Fruit fly (Drosophila melanogaster) whole organism, pupa: ENCODE results near the gene ND-13B.

Experiments used
- CG10348 ChIP-seq: fragments of 200-800 bp; sonication (Bioruptor generic); IDR thresholded peaks from 2 replicates; pipeline ENCODE4 v1.3.6; 2022; ENCODE audit warnings: missing biosample characterization, missing genetic modification characterization
- CG12605 ChIP-seq: fragments of 200-800 bp; sonication (Bioruptor generic); IDR thresholded peaks from 2 replicates; pipeline ENCODE4 v1.3.6; 2022; ENCODE audit warnings: missing biosample characterization, missing genetic modification characterization
- CG13204 ChIP-seq: fragments of 200-800 bp; sonication (Bioruptor generic); optimal IDR thresholded peaks from 2 replicates; lab custom pipeline; 2018; ENCODE audit warnings: missing biosample characterization, mild to moderate bottlenecking, missing genetic modification characterization, moderate library complexity
- CG14655 ChIP-seq: fragments of 200-800 bp; sonication (Bioruptor generic); optimal IDR thresholded peaks from 3 replicates; lab custom pipeline; 2017; ENCODE audit warnings: mild to moderate bottlenecking, missing biosample characterization, missing genetic modification reagents, missing genetic modification characterization
- CG15710 ChIP-seq: fragments of 200-800 bp; sonication (Bioruptor generic); optimal IDR thresholded peaks from 2 replicates; lab custom pipeline; 2018; ENCODE audit warnings: missing biosample characterization, mild to moderate bottlenecking, missing genetic modification characterization, moderate library complexity
- CG17806 ChIP-seq: fragments of 200-800 bp; sonication (Bioruptor generic); optimal IDR thresholded peaks from 2 replicates; lab custom pipeline; 2018; ENCODE audit warnings: missing biosample characterization, mild to moderate bottlenecking, missing genetic modification characterization, moderate library complexity
- CG32121 ChIP-seq: fragments of 200-800 bp; sonication (Bioruptor generic); IDR thresholded peaks from 2 replicates; pipeline ENCODE4 v1.3.6; 2022; ENCODE audit warnings: missing biosample characterization, missing genetic modification characterization
- CG34367 ChIP-seq: fragments of 200-800 bp; sonication (Bioruptor generic); optimal IDR thresholded peaks from 2 replicates; lab custom pipeline; 2018; ENCODE audit warnings: missing biosample characterization, mild to moderate bottlenecking, missing genetic modification characterization
- CG4496 ChIP-seq: fragments of 200-800 bp; sonication (Bioruptor generic); IDR thresholded peaks from 3 replicates; pipeline ENCODE4 v1.3.6; 2022; ENCODE audit warnings: missing biosample characterization, missing genetic modification characterization
- CG8159 ChIP-seq: fragments of 200-800 bp; sonication (Bioruptor generic); optimal IDR thresholded peaks from 3 replicates; lab custom pipeline; 2018; ENCODE audit warnings: missing biosample characterization, mild to moderate bottlenecking, missing genetic modification characterization, moderate library complexity
- CG8301 ChIP-seq: fragments of 200-800 bp; sonication (Bioruptor generic); optimal IDR thresholded peaks from 2 replicates; lab custom pipeline; 2018; ENCODE audit warnings: missing biosample characterization, mild to moderate bottlenecking, missing genetic modification characterization
- CG9948 ChIP-seq: fragments of 200-800 bp; sonication (Bioruptor generic); optimal IDR thresholded peaks from 2 replicates; lab custom pipeline; 2018; ENCODE audit warnings: missing biosample characterization, mild to moderate bottlenecking, missing genetic modification characterization, moderate library complexity
- D1 ChIP-seq: fragments of 200-800 bp; sonication (Bioruptor generic); optimal IDR thresholded peaks from 2 replicates; lab custom pipeline; 2018; ENCODE audit warnings: missing biosample characterization, mild to moderate bottlenecking, missing genetic modification characterization, moderate library complexity
- EcR ChIP-seq: fragments of 200-800 bp; sonication (Bioruptor generic); optimal IDR thresholded peaks from 3 replicates; lab custom pipeline; 2019; ENCODE audit warnings: missing biosample characterization, missing genetic modification characterization, mild to moderate bottlenecking, moderate library complexity, missing genetic modification reagents
- Ets98B ChIP-seq: fragments of 200-800 bp; sonication (Bioruptor generic); IDR thresholded peaks from 2 replicates; pipeline ENCODE4 v1.3.6; 2022; ENCODE audit warnings: missing biosample characterization, missing genetic modification characterization
- Pif1A ChIP-seq: fragments of 200-800 bp; sonication (Bioruptor generic); optimal IDR thresholded peaks from 3 replicates; lab custom pipeline; 2016; ENCODE audit warnings: missing biosample characterization, missing genetic modification characterization
- Pif1B ChIP-seq: fragments of 200-800 bp; sonication (Bioruptor generic); optimal IDR thresholded peaks from 3 replicates; lab custom pipeline; 2016; ENCODE audit warnings: missing biosample characterization, missing genetic modification characterization
- Snoo ChIP-seq: fragments of 200-800 bp; sonication (Bioruptor generic); optimal IDR thresholded peaks from 3 replicates; lab custom pipeline; 2017; ENCODE audit warnings: missing biosample characterization, mild to moderate bottlenecking, missing genetic modification characterization, inconsistent platforms
- fd96Ca ChIP-seq: fragments of 200-800 bp; sonication (Bioruptor generic); IDR thresholded peaks from 3 replicates; pipeline ENCODE4 v1.3.6; 2022; ENCODE audit warnings: missing biosample characterization, missing genetic modification characterization
- gl ChIP-seq: fragments of 200-800 bp; sonication (Bioruptor generic); optimal IDR thresholded peaks from 2 replicates; lab custom pipeline; 2018; ENCODE audit warnings: missing biosample characterization, mild to moderate bottlenecking, missing genetic modification characterization
- rn ChIP-seq: fragments of 200-800 bp; sonication (Bioruptor generic); IDR thresholded peaks from 2 replicates; pipeline ENCODE4 v1.3.6; 2022; ENCODE audit warnings: missing biosample characterization, missing genetic modification characterization

ND-13B gene

DNA sequence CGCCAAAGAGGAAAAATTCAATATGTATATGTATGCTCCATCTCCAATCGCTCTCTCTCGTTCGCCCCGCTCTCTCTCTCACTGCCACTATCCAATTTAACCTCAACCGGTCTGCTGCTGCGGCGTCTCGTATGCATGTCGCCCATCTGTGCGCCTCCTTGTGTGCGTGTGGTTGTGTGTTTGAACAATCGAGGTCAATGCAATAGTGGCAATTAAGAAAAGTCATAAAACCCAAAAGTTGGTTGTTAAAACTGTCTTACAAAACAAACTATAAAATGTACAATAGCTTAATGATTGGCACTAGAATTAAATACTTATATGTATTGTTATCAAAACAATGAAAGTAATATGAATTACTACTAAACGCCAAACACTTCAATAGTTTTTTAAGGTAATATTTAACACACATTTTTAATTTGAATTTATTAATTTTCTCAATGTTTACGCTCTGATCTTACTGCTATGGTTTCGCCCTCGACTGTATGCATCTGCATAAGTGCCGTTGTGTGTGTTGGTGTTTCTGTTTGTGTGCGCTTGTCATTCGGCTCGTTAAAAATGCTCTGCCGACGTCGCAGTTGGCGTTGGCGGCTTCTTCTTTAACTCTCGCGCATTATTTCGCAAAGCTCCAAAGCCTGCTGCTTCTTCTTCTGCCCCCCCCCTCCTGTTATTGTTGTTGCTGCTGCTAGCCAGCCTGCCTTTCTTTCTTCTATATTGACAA lies 28.3 kb downstream of the ND-13B start:
- TF ChIP-seq CG34367 (tag; lab: Kevin White, UChicago) = peak; percentile 98
- TF ChIP-seq CG8301 = peak; percentile 99
- TF ChIP-seq Pif1A (GFP tag; lab: Kevin White, UChicago) = peak; percentile 97
- TF ChIP-seq CG13204 (GFP tag; lab: Kevin White, UChicago) = peak; percentile 96
- TF ChIP-seq gl (tag; lab: Kevin White, UChicago) = peak; percentile 97
- peak; percentile 94 for TF ChIP-seq CG12605
- TF ChIP-seq CG10348 (GFP tag; lab: Robert Waterston, UW) = peak; percentile 83; the same call in 1 of the 2 replicates
- TF ChIP-seq CG32121 (GFP tag; lab: Robert Waterston, UW) = peak; percentile 94
- peak; percentile 99 for TF ChIP-seq CG8159
- TF ChIP-seq EcR (GFP tag; lab: Kevin White, UChicago) = peak; percentile 68
- peak; percentile 93 for TF ChIP-seq rn
- peak; percentile 99 for TF ChIP-seq CG14655 (GFP tag; lab: Kevin White, UChicago)
- peak; percentile 79 for TF ChIP-seq fd96Ca
- TF ChIP-seq CG4496 = peak; percentile 94
- TF ChIP-seq CG9948 (tag; lab: Kevin White, UChicago) = peak; percentile 99
- peak; percentile 98 for TF ChIP-seq D1 (tag; lab: Kevin White, UChicago)
- TF ChIP-seq Ets98B (GFP tag; lab: Robert Waterston, UW) = peak; percentile 91
- peak; percentile 97 for TF ChIP-seq Pif1B (GFP tag; lab: Kevin White, UChicago)
- TF ChIP-seq Snoo (tag; lab: Kevin White, UChicago) = peak; percentile 98
- TF ChIP-seq CG15710 = peak; percentile 99
- TF ChIP-seq CG17806 (tag; lab: Kevin White, UChicago) = peak; percentile 99
- TF ChIP-seq, all 21 proteins: peak for 21

DNA sequence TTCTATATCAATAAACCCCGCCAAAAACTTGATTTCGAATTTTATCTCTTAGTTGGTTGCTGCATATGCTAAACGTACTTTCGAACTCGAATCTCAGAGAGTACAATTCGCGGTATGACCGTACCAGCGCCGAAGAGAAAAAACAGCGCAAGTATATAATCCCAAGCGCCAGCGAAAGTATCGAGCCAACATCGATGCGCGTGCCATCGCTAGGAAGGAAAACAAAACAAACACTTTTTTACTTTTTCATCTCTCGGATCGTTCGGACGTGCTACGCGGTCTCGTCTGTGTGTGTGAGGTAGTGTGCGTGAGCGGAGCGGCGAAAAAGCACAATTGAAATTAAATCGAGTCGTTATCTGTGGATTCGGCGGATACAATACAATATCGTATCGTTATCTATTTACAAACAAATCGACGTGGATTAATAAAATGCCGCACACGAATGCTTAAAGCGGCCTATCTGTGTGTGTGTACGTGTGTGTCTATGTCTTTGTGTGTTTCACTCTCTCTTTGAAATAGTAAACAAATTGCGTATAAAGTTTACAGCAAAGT lies 29.3 kb downstream of the ND-13B start, which contains the start of gene simj:
simj (plus strand) TSS at position 229 of the 552 bp plus-strand sequence.
- TF ChIP-seq EcR (GFP tag; lab: Kevin White, UChicago) (peak; percentile 22), CG32121 (GFP tag; lab: Robert Waterston, UW) (peak; percentile 71), gl (tag; lab: Kevin White, UChicago) (peak; percentile 41), CG17806 (tag; lab: Kevin White, UChicago) (no peak), CG13204 (GFP tag; lab: Kevin White, UChicago) (peak; percentile 69), fd96Ca (peak; percentile 76), Snoo (tag; lab: Kevin White, UChicago) (peak; percentile 52), CG15710 (peak; percentile 52), CG14655 (GFP tag; lab: Kevin White, UChicago) (peak; percentile 16), CG9948 (tag; lab: Kevin White, UChicago) (peak; percentile 6), CG8159 (peak; percentile 40), CG12605 (peak; percentile 62; the same call in 1 of the 2 replicates), Pif1B (GFP tag; lab: Kevin White, UChicago) (peak; percentile 34), D1 (tag; lab: Kevin White, UChicago) (no peak), CG8301 (peak; percentile 34), Ets98B (GFP tag; lab: Robert Waterston, UW) (peak; percentile 69), rn (0 out of 2 replicates have a peak, but pooled peaks have one; percentile 35), Pif1A (GFP tag; lab: Kevin White, UChicago) (peak; percentile 49), CG4496 (peak; percentile 72), CG10348 (GFP tag; lab: Robert Waterston, UW) (no peak), CG34367 (tag; lab: Kevin White, UChicago) (peak; percentile 35)

DNA sequence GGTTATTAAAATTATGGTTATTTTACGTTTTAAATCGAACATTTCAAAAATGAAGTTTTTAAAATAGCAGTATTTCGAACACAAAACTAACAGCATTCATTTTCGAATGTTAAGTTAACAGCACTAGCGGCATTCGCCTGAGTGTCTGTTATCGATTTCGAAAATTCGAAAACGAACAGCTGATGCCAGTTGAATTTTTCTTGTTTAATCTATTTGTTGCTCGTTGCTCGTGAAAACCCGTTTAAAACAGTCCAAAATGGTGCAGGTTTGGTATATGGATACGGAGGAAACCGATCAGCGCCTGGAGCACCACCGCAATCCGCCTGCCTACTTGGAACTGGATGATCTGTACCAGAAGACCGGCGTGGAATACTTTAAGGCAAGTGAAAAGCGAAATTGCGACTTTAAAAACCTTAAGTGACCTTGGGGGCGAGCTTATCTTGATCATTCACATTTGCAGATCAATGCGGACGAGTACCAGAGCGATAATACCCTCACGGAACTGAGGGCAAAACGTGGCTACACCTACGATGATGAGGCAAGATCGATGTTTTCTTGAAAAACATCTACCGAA lies 30.6 kb downstream of the ND-13B start, which contains the start of gene Adi1:
Adi1 (plus strand) TSS at position 187 of the 574 bp plus-strand sequence.
- TF ChIP-seq rn = no peak
- no peak for TF ChIP-seq CG8159
- no peak for TF ChIP-seq fd96Ca
- peak; percentile 22 for TF ChIP-seq EcR (GFP tag; lab: Kevin White, UChicago)
- TF ChIP-seq gl (tag; lab: Kevin White, UChicago) = no peak
- TF ChIP-seq Pif1A (GFP tag; lab: Kevin White, UChicago) = no peak

- peak; percentile 13; the same call in 1 of the 3 replicates for TF ChIP-seq fd96Ca
- peak; percentile 31; the same call in 2 of the 3 replicates for TF ChIP-seq CG4496
- TF ChIP-seq CG17806 (tag; lab: Kevin White, UChicago) = no peak
- TF ChIP-seq Snoo (tag; lab: Kevin White, UChicago) = no peak
- no peak for TF ChIP-seq CG8159
- no peak for TF ChIP-seq CG14655 (GFP tag; lab: Kevin White, UChicago)
- peak; percentile 36 for TF ChIP-seq CG15710
- no peak for TF ChIP-seq CG34367 (tag; lab: Kevin White, UChicago)
- TF ChIP-seq CG13204 (GFP tag; lab: Kevin White, UChicago) = no peak
- TF ChIP-seq Pif1A (GFP tag; lab: Kevin White, UChicago) = peak; percentile 42
- peak; percentile 62 for TF ChIP-seq D1 (tag; lab: Kevin White, UChicago)
- peak; percentile 49; the same call in 1 of the 2 replicates for TF ChIP-seq CG32121 (GFP tag; lab: Robert Waterston, UW)
- TF ChIP-seq Pif1B (GFP tag; lab: Kevin White, UChicago) = peak; percentile 19
- TF ChIP-seq gl (tag; lab: Kevin White, UChicago) = no peak
- peak; percentile 23; the same call in 1 of the 2 replicates for TF ChIP-seq Ets98B (GFP tag; lab: Robert Waterston, UW)
- no peak for TF ChIP-seq CG9948 (tag; lab: Kevin White, UChicago)
- no peak for TF ChIP-seq CG10348 (GFP tag; lab: Robert Waterston, UW)
- TF ChIP-seq EcR (GFP tag; lab: Kevin White, UChicago) = peak; percentile 45
- no peak for TF ChIP-seq rn
- peak; percentile 9 for TF ChIP-seq CG8301
- no peak for TF ChIP-seq CG12605
Observed at dm6 chr3L:10660744-10661589, 32.9 kb downstream of the ND-13B start, which contains the start of the genes CG32066 and CG8003. TSS of gene CG32066 (minus strand) at chr3L:10661013. TSS of gene CG8003 (plus strand) at chr3L:10661475.
